Worm (Caenorhabditis elegans) whole organism, L1 larva: Measurements from ENCODE around the gene alh-4.
A peak's percentile ranks its signal among the peaks of the same experiment; 100 is the strongest.

Source experiments
- C16A3.4 ChIP-seq: fragments of 150-350 bp; optimal IDR thresholded peaks from 2 replicates; lab custom pipeline; 2014; ENCODE audit warnings: missing biosample characterization, missing genetic modification characterization
- Y116A8C.19 ChIP-seq: sonication (generic microtip); optimal IDR thresholded peaks from 2 replicates; lab custom pipeline; 2016; ENCODE audit warnings: missing compliant biosample characterization, missing genetic modification characterization, borderline replicate concordance
- aha-1 ChIP-seq: fragments of 150-350 bp; optimal IDR thresholded peaks from 2 replicates; lab custom pipeline; 2014; ENCODE audit warnings: missing biosample characterization, missing genetic modification characterization
- alr-1 ChIP-seq: fragments of 200-800 bp; sonication (Bioruptor generic); optimal IDR thresholded peaks from 2 replicates; lab custom pipeline; 2018; ENCODE audit warnings: borderline replicate concordance, mild to moderate bottlenecking, missing genetic modification characterization, missing compliant biosample characterization
- aly-2 ChIP-seq: fragments of 150-350 bp; optimal IDR thresholded peaks from 2 replicates; lab custom pipeline; 2014; ENCODE audit warnings: missing biosample characterization, missing genetic modification characterization
- ceh-63 ChIP-seq: fragments of 200-800 bp; sonication (Bioruptor generic); optimal IDR thresholded peaks from 2 replicates; lab custom pipeline; 2018; ENCODE audit warnings: mild to moderate bottlenecking, missing genetic modification characterization, missing compliant biosample characterization
- ceh-8 ChIP-seq: fragments of 200-800 bp; sonication (Bioruptor generic); optimal IDR thresholded peaks from 2 replicates; lab custom pipeline; 2018; ENCODE audit warnings: mild to moderate bottlenecking, missing genetic modification characterization, moderate library complexity, missing compliant biosample characterization
- dsc-1 ChIP-seq: sonication (generic microtip); optimal IDR thresholded peaks from 2 replicates; lab custom pipeline; 2016; ENCODE audit warnings: mild to moderate bottlenecking, missing genetic modification characterization, missing compliant biosample characterization
- efl-1 ChIP-seq, 4 experiments: fragments of 150-350 bp; optimal IDR thresholded peaks in 3 of 4; peaks in 1 of 4; 1 replicate in 1 of 4; 2 replicates in 3 of 4; lab custom pipeline; 2014; ENCODE audit warnings: missing biosample characterization in 2 of 4, missing genetic modification characterization in 2 of 4, missing genetic modification reagents in 2 of 4
- elt-2 ChIP-seq: sonication (generic microtip); optimal IDR thresholded peaks from 2 replicates; lab custom pipeline; 2016; ENCODE audit warnings: missing genetic modification characterization, mild to moderate bottlenecking, inconsistent platforms, missing compliant biosample characterization, missing genetic modification reagents
- elt-3 ChIP-seq, 6 experiments: fragments of 150-350 bp in 1 of 6; sonication (generic microtip); optimal IDR thresholded peaks; 2 replicates each; lab custom pipeline; 2017 to 2018; ENCODE audit warnings: missing biosample characterization in 6 of 6, missing genetic modification characterization in 6 of 6, inconsistent platforms in 1 of 6
- ets-5 ChIP-seq: fragments of 200-800 bp; sonication (Bioruptor generic); IDR thresholded peaks from 2 replicates; pipeline ENCODE4 v1.3.6; 2022; ENCODE audit warnings: missing genetic modification characterization, missing compliant biosample characterization
- fkh-10 ChIP-seq: sonication (generic microtip); optimal IDR thresholded peaks from 2 replicates; lab custom pipeline; 2017; ENCODE audit warnings: missing biosample characterization, missing genetic modification reagents, missing genetic modification characterization
- fos-1 ChIP-seq: fragments of 150-350 bp; optimal IDR thresholded peaks from 2 replicates; lab custom pipeline; 2014; ENCODE audit warnings: missing biosample characterization, missing genetic modification characterization
- irx-1 ChIP-seq: sonication (generic microtip); optimal IDR thresholded peaks from 2 replicates; lab custom pipeline; 2016; ENCODE audit warnings: missing genetic modification characterization, missing compliant biosample characterization
- isw-1 ChIP-seq: fragments of 200-800 bp; sonication (Bioruptor generic); IDR thresholded peaks from 2 replicates; pipeline ENCODE4 v1.3.6; 2022; ENCODE audit warnings: missing genetic modification characterization, missing compliant biosample characterization
- jun-1 ChIP-seq: fragments of 150-350 bp; optimal IDR thresholded peaks from 2 replicates; lab custom pipeline; 2014; ENCODE audit warnings: missing biosample characterization, missing genetic modification reagents, missing genetic modification characterization
- lin-14 ChIP-seq: fragments of 200-800 bp; sonication (Bioruptor generic); optimal IDR thresholded peaks from 2 replicates; lab custom pipeline; 2018; ENCODE audit warnings: mild to moderate bottlenecking, missing genetic modification characterization, moderate library complexity, missing compliant biosample characterization
- lin-35 ChIP-seq, 2 experiments: fragments of 150-350 bp; optimal IDR thresholded peaks; 2 replicates each; lab custom pipeline; 2014; ENCODE audit warnings: missing biosample characterization in 2 of 2, missing genetic modification characterization in 2 of 2, missing genetic modification reagents in 2 of 2
- lsy-2 ChIP-seq, 2 experiments: fragments of 150-350 bp; optimal IDR thresholded peaks; 2 replicates each; lab custom pipeline; 2014; ENCODE audit warnings: missing biosample characterization in 2 of 2, missing genetic modification characterization in 2 of 2
- mep-1 ChIP-seq: fragments of 150-350 bp; optimal IDR thresholded peaks from 2 replicates; lab custom pipeline; 2014; ENCODE audit warnings: missing biosample characterization, missing genetic modification characterization
- nhr-12 ChIP-seq: sonication (generic microtip); optimal IDR thresholded peaks from 2 replicates; lab custom pipeline; 2017; ENCODE audit warnings: missing biosample characterization, missing genetic modification characterization
- nhr-19 ChIP-seq: fragments of 200-800 bp; sonication (Bioruptor generic); conservative IDR thresholded peaks from 2 replicates; pipeline ENCODE4 v1.3.6; 2022; ENCODE audit warnings: missing genetic modification characterization, missing compliant biosample characterization
- nhr-28 ChIP-seq: fragments of 150-350 bp; optimal IDR thresholded peaks from 2 replicates; lab custom pipeline; 2014; ENCODE audit warnings: missing biosample characterization, missing genetic modification characterization
- nhr-76 ChIP-seq: sonication (generic microtip); optimal IDR thresholded peaks from 2 replicates; lab custom pipeline; 2017; ENCODE audit warnings: missing biosample characterization, missing genetic modification characterization
- nhr-84 ChIP-seq: sonication (generic microtip); optimal IDR thresholded peaks from 2 replicates; lab custom pipeline; 2017; ENCODE audit warnings: missing biosample characterization, missing genetic modification characterization
- snu-23 ChIP-seq: sonication (generic microtip); optimal IDR thresholded peaks from 2 replicates; lab custom pipeline; 2016; ENCODE audit warnings: missing genetic modification characterization, missing compliant biosample characterization
- sup-37 ChIP-seq: fragments of 200-800 bp; sonication (Bioruptor generic); optimal IDR thresholded peaks from 2 replicates; lab custom pipeline; 2018; ENCODE audit warnings: mild to moderate bottlenecking, missing genetic modification characterization, missing compliant biosample characterization
- swsn-7 ChIP-seq: sonication (generic microtip); optimal IDR thresholded peaks from 2 replicates; lab custom pipeline; 2016; ENCODE audit warnings: missing genetic modification characterization, missing compliant biosample characterization
- vab-15 ChIP-seq: sonication (generic microtip); optimal IDR thresholded peaks from 2 replicates; lab custom pipeline; 2017; ENCODE audit warnings: missing genotype, mild to moderate bottlenecking, missing genetic modification characterization, missing compliant biosample characterization
- xbp-1 ChIP-seq: sonication (generic microtip); optimal IDR thresholded peaks from 2 replicates; lab custom pipeline; 2016; ENCODE audit warnings: missing genetic modification characterization, missing compliant biosample characterization
- zag-1 ChIP-seq: fragments of 150-350 bp; optimal IDR thresholded peaks from 2 replicates; lab custom pipeline; 2014; ENCODE audit warnings: missing biosample characterization, missing genetic modification characterization

alh-4 gene

DNA sequence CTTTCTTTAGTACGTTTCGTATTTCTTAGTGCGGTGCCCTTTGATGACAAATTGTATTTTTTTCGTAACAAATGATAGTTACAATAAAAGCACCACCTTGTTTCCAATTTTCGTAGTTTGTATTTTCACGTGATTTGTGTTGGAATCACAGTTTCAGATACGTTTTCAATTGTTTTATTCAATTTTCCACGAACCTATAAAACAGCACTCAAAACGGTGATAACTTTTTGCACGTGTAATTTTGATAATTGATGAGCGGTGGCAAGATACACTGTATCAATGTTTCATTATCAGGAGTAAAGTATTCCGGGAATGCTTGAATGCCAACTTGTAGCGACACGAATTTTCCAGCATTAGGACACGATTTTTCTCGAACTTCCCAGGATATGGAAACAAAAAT lies 18.6 kb downstream of the alh-4 start (continued):
- TF ChIP-seq lsy-2 (tag; optimal IDR thresholded peaks at IDR 0.05; lab: Kevin White, UChicago) (no peak), jun-1 (no peak), snu-23 (GFP tag; lab: Kevin White, UChicago) (no peak)

DNA sequence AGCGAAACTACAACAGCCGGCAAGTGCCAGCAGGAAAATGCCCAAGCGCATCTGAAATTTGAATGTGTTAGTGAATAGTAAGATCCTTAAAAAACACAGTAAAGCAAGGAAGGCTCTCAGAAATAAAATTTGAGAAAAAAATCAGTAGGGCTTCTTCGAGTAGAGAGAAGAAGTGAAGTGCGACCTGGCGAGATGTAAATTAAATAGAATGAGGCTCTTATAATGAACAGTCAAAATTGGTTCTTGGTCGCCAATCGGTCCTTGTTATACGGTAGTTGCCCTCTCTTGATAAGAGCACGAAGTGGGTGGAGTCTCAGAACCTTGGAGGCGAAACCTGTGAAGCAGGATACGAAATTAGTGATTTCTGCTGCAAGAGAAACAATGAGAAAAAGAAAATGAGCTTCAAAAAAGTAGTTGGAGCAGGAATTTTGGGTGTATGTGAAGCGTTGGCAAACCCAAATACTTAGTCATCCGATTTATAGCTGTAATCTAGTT lies 20.9 kb downstream of the alh-4 start, which contains the start of gene bcf-1:
Gene bcf-1, minus strand, starts transcription at position 51 of the 495 bp plus-strand sequence.
- peak; percentile 3 for TF ChIP-seq elt-2 (tag; lab: Kevin White, UChicago)
- no peak for TF ChIP-seq sup-37 (GFP tag; lab: Kevin White, UChicago)

DNA sequence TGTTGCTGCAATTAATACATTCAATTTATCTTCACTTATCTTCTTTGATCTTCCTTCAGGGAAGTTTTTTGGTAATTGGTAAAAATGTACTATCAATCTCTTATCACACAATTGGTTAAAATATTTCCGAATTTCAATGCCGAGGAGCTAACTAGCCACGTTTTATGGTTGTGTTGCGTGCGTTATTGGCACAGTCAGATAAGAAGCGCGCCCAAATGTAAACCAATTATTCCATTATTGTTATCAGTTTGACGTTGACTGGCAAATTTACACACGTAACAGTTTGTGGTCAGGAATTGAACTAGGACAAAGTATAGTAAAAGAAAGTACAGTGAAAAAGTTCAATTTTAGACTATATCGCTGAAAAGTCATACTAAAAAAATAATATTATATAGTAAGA lies 22.1 kb downstream of the alh-4 start:
- TF ChIP-seq elt-3 (tag; optimal IDR thresholded peaks at IDR 0.05; lab: Kevin White, UChicago) (no peak), lin-14 (GFP tag; lab: Kevin White, UChicago) (peak; percentile 17), lin-35 (GFP tag; optimal IDR thresholded peaks at IDR 0.05; lab: Kevin White, UChicago) (peak in 1 of 2 experiments; percentile 32), nhr-76 (tag; lab: Kevin White, UChicago) (no peak), elt-2 (tag; lab: Kevin White, UChicago) (peak; percentile 77), nhr-19 (GFP tag; lab: Robert Waterston, UW) (no peak), nhr-12 (tag; lab: Kevin White, UChicago) (no peak), aha-1 (tag; lab: Kevin White, UChicago) (no peak), alr-1 (tag; lab: Kevin White, UChicago) (no peak), swsn-7 (no peak), C16A3.4 (tag; lab: Kevin White, UChicago) (no peak), Y116A8C.19 (tag; lab: Kevin White, UChicago) (no peak), efl-1 (optimal IDR thresholded peaks at IDR 0.05; lab: Kevin White, UChicago) (no peak), efl-1 (GFP tag; optimal IDR thresholded peaks at IDR 0.05 in 1 of 2; lab: Kevin White, UChicago) (no peak), nhr-28 (tag; lab: Kevin White, UChicago) (no peak), irx-1 (tag; lab: Kevin White, UChicago) (no peak)

DNA sequence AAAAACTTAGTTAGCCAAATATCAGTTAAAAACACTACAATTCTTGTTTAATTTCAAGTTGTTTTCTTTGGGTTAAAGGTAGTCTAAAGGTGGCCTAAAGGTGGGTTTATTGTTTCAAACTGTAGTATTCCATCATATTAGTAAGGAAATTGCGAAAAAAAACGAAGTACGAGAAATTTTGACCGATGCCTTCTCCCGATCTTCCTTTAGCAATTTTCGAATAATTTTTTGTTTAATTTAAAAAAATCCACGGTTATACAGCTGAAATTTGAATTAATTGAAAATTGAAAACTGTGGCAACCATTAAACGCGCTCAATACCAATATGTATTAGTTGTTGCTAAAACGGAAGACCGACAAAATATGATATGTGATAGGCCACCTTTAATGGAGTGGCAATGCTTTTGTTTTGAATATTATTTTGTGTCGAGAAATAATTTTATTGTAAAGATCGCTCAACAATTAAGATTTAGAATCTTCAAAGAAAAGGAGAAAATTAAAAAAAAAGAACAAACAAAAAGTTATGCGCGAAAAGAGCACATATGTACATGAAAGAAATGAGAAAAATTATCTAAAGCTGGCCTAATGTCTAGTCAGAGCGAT lies 28.7 kb downstream of the alh-4 start:
- TF ChIP-seq ceh-63 (GFP tag; lab: Kevin White, UChicago) (no peak), aly-2 (tag; lab: Kevin White, UChicago) (peak; percentile 52)

ce11 chrV:6400528-6400927 lies 29.2 kb downstream of the alh-4 start:
- TF ChIP-seq xbp-1 (tag; lab: Kevin White, UChicago) (no peak), fkh-10 (GFP tag; lab: Kevin White, UChicago) (no peak), nhr-84 (tag; lab: Kevin White, UChicago) (no peak), vab-15 (tag; lab: Kevin White, UChicago) (no peak), efl-1 (optimal IDR thresholded peaks at IDR 0.05; lab: Kevin White, UChicago) (no peak), efl-1 (GFP tag; optimal IDR thresholded peaks at IDR 0.05 in 1 of 2; lab: Kevin White, UChicago) (peak in 1 of 2 experiments; percentile 54), fos-1 (tag; lab: Kevin White, UChicago) (no peak), elt-2 (tag; lab: Kevin White, UChicago) (peak; percentile 22)

ce11 chrV:6399831-6400230 lies 29.9 kb downstream of the alh-4 start, which contains the start of gene gfi-1:
Gene gfi-1, minus strand, starts transcription at chrV:6399931.
- TF ChIP-seq dsc-1 (tag; lab: Kevin White, UChicago) (no peak), ets-5 (GFP tag; lab: Robert Waterston, UW) (no peak), zag-1 (no peak), mep-1 (tag; lab: Kevin White, UChicago) (no peak), isw-1 (no peak), ceh-8 (GFP tag; lab: Kevin White, UChicago) (no peak)
